Fruit fly (Drosophila melanogaster): ENCODE results near the gene CG10154.

DNA sequence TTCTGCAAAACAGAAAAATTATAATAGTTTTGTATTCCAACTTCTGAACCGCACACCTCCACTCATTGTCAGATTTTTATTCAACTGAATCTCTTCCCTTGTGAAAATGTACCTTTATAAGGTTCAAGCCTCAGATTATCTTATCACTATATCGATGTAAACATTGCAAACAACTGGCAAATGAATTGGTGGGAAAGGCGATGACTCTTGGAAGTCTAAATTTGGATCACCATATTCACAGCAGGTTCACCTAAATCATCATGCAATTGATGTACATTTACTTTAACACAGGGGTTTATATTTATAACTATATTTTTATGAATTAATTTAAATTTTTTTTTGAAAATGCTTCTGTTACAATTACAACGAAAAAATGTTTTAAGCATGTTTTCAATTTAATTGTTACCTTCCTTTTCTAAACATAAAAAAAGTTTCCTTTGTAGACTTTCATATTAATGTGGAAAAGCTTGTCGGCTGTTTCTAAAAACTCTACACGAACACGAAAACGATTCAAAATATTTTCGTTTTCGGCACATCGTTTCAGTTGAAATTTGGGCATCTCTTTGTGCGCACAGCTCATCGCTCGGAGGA, 3.5 kb upstream of the CG10154 start, which contains the start of the genes CG10140 and CG14109:
- TF ChIP-seq emc (GFP tag; optimal IDR thresholded peaks at IDR 0.05) (no peak), twi (tag; optimal IDR thresholded peaks at IDR 0.05) (no peak), Eip74EF (GFP tag; optimal IDR thresholded peaks at IDR 0.05) (no peak), CG31441 (GFP tag; IDR thresholded peaks at IDR 0.05) (no peak), HLH4C (GFP tag; IDR thresholded peaks at IDR 0.05; ENCODE audit: partially characterized antibody) (no peak)
